Comparison of ENCODE assay signal across 2 fruit fly cellular contexts in genomic region chr3R:27109458-27109857, dm6.
TF ChIP-seq lines count a peak whose summit lies in the region.

No protein-coding gene starts in this region.

- TF ChIP-seq CTCF in whole organism, embryonic (GFP tag; optimal IDR thresholded peaks at IDR 0.05; lab: Kevin White, UChicago) = no peak

TF ChIP-seq in whole organism, embryonic, 481 proteins besides CTCF, POLR2A, EP300 and RAD21:
- no peak for TF ChIP-seq CG1647 (GFP tag; optimal IDR thresholded peaks at IDR 0.05; lab: Kevin White, UChicago)
- TF ChIP-seq gcm (GFP tag; optimal IDR thresholded peaks at IDR 0.05; lab: Kevin White, UChicago) = peak; percentile 74
- TF ChIP-seq Pdp1 (GFP tag; optimal IDR thresholded peaks at IDR 0.05; lab: Kevin White, UChicago) = peak in 1 of 2 experiments; percentile 51
- TF ChIP-seq gsb (GFP tag; IDR thresholded peaks at IDR 0.05; lab: Robert Waterston, UW) = no peak

TF ChIP-seq in whole organism, prepupa, 60 proteins besides CTCF, POLR2A, EP300 and RAD21:
- TF ChIP-seq svp (GFP tag; lab: Kevin White, UChicago) (peak; percentile 65), CG4318 (GFP tag; optimal IDR thresholded peaks at IDR 0.05; lab: Kevin White, UChicago) (no peak), CG11762 (GFP tag; optimal IDR thresholded peaks at IDR 0.05; lab: Kevin White, UChicago; ENCODE audit: insufficient read depth) (no peak), CG3919 (GFP tag; optimal IDR thresholded peaks at IDR 0.05; lab: Kevin White, UChicago) (no peak), vri (GFP tag; optimal IDR thresholded peaks at IDR 0.05; lab: Kevin White, UChicago) (peak; percentile 14)
TF ChIP-seq in whole organism, prepupa: peak in this region for 2.
